Worm (Caenorhabditis elegans): ENCODE results near the gene gcy-7.
"Not testable (repeated sequence)": the region's sequence is repeated elsewhere in the genome, so short reads cannot be mapped to it uniquely, and the experiment has no call there.

The gcy-7 gene

ce11 chrV:8387056-8387455 lies at the start of gene gcy-7:
TSS of gene gcy-7 (plus strand) at chrV:8387356.
- TF ChIP-seq unc-62 (GFP tag; optimal IDR thresholded peaks at IDR 0.05 in 1 of 2) (peak in 1 of 2 experiments; percentile 58), unc-62 (tag; optimal IDR thresholded peaks at IDR 0.05) (no peak), lin-13 (GFP tag; optimal IDR thresholded peaks at IDR 0.05) (no peak)

DNA sequence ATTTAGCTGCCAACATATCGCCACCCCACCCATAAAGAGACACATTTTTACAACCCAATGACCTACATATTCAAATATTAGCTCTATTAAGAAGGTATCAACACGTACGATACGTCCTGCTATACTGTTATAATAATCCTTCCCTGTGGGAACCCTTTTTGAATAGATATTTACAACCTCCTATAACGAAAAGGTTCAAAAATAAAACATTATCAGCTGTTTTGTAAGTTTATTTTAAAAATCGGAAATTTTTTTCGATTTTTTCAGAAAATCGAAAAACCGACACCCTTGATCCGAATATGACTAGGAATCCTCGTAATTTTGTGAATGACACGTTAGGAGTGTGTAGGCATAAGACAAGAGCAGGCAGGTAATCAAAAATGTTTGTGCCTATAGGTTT lies 46.2 kb upstream of the gcy-7 start, which contains the start of gene C08D8.7:
C08D8.7 (plus strand) TSS at position 301 of the 400 bp plus-strand sequence.
- peak in 1 of 2 experiments; percentile 27 for TF ChIP-seq unc-62 (GFP tag; optimal IDR thresholded peaks at IDR 0.05 in 1 of 2)
- not testable (repeated sequence) for TF ChIP-seq unc-62 (tag; optimal IDR thresholded peaks at IDR 0.05)

ce11 chrV:8342416-8342815 lies 44.7 kb upstream of the gcy-7 start:
- TF ChIP-seq unc-62 (GFP tag; optimal IDR thresholded peaks at IDR 0.05 in 1 of 2) (peak in 1 of 2 experiments; percentile 16), unc-62 (tag; optimal IDR thresholded peaks at IDR 0.05) (no peak), Y5F2A.4 (GFP tag; optimal IDR thresholded peaks at IDR 0.05) (no peak)

- TF ChIP-seq unc-62 (GFP tag; optimal IDR thresholded peaks at IDR 0.05 in 1 of 2) (peak in 1 of 2 experiments; percentile 44), unc-62 (tag; optimal IDR thresholded peaks at IDR 0.05) (no peak), lir-3 (tag; optimal IDR thresholded peaks at IDR 0.05) (no peak), lsy-2 (tag; optimal IDR thresholded peaks at IDR 0.05) (no peak), ceh-20 (GFP tag; IDR thresholded peaks at IDR 0.05) (0 out of 2 replicates have a peak, but pooled peaks have one; percentile 19), ztf-7 (tag; optimal IDR thresholded peaks at IDR 0.05) (no peak), nhr-28 (tag; optimal IDR thresholded peaks at IDR 0.05) (peak; percentile 97)
Observed at ce11 chrV:8345436-8345835, 41.7 kb upstream of the gcy-7 start, which contains the start of gene C08D8.1. TSS of gene C08D8.1 (plus strand) at chrV:8345759.

- TF ChIP-seq ctbp-1 (GFP tag; IDR thresholded peaks at IDR 0.05): no peak
- TF ChIP-seq ZK546.5 (tag; optimal IDR thresholded peaks at IDR 0.05): no peak
- peak; percentile 76 for TF ChIP-seq T20F7.1 (GFP tag; optimal IDR thresholded peaks at IDR 0.05)
- TF ChIP-seq zfp-2 (tag; optimal IDR thresholded peaks at IDR 0.05): no peak
- peak; percentile 90 for TF ChIP-seq mes-2 (tag; optimal IDR thresholded peaks at IDR 0.05; ENCODE audit: poor library complexity, severe bottlenecking)
- peak; percentile 32 for TF ChIP-seq nhr-11 (tag; optimal IDR thresholded peaks at IDR 0.05)
- no peak for TF ChIP-seq skn-1 (tag; optimal IDR thresholded peaks at IDR 0.05)
- TF ChIP-seq vab-7 (GFP tag; IDR thresholded peaks at IDR 0.05): no peak; the same call in 1 of the 2 replicates
- no peak for TF ChIP-seq fos-1 (tag; optimal IDR thresholded peaks at IDR 0.05)
- peak; percentile 65 for TF ChIP-seq ztf-7 (tag; optimal IDR thresholded peaks at IDR 0.05)
- TF ChIP-seq hlh-30 (tag; optimal IDR thresholded peaks at IDR 0.05; ENCODE audit: insufficient read depth): peak; percentile 74
- TF ChIP-seq nhr-102 (tag; optimal IDR thresholded peaks at IDR 0.05): peak; percentile 91
- TF ChIP-seq F44E2.7 (GFP tag; IDR thresholded peaks at IDR 0.05): no peak
- TF ChIP-seq F10B5.3 (tag; optimal IDR thresholded peaks at IDR 0.05): peak; percentile 89
- TF ChIP-seq cey-2 (tag; optimal IDR thresholded peaks at IDR 0.05; ENCODE audit: borderline replicate concordance, insufficient read depth): no peak
- peak; percentile 44 for TF ChIP-seq dpl-1 (GFP tag; optimal IDR thresholded peaks at IDR 0.05)
- peak; percentile 79 for TF ChIP-seq spr-1 (tag; optimal IDR thresholded peaks at IDR 0.05)
- no peak for TF ChIP-seq egl-27 (tag; optimal IDR thresholded peaks at IDR 0.05)
- TF ChIP-seq dmd-6 (GFP tag; IDR thresholded peaks at IDR 0.05): peak; percentile 69; the same call in 1 of the 2 replicates
- TF ChIP-seq hif-1 (tag; optimal IDR thresholded peaks at IDR 0.05): peak; percentile 21 to 25
- TF ChIP-seq nhr-77 (tag; optimal IDR thresholded peaks at IDR 0.05): no peak
- 0 out of 2 replicates have a peak, but pooled peaks have one; percentile 15 for TF ChIP-seq dmd-9 (GFP tag; IDR thresholded peaks at IDR 0.05)
- no peak for TF ChIP-seq php-3 (GFP tag; IDR thresholded peaks at IDR 0.05)
- TF ChIP-seq pqm-1 (tag; optimal IDR thresholded peaks at IDR 0.05): peak; percentile 66
- no peak for TF ChIP-seq nhr-76 (tag; optimal IDR thresholded peaks at IDR 0.05)
- TF ChIP-seq zag-1 (tag; optimal IDR thresholded peaks at IDR 0.05): no peak
- TF ChIP-seq mep-1 (tag; optimal IDR thresholded peaks at IDR 0.05): peak; percentile 91
- TF ChIP-seq lin-29 (GFP tag; IDR thresholded peaks at IDR 0.05): no peak
- TF ChIP-seq hmg-1.1 (GFP tag; IDR thresholded peaks at IDR 0.05): peak; percentile 87
- TF ChIP-seq mxl-3 (GFP tag; optimal IDR thresholded peaks at IDR 0.05): peak; percentile 79
- 0 out of 2 replicates have a peak, but pooled peaks have one; percentile 7 for TF ChIP-seq daf-19 (GFP tag; conservative IDR thresholded peaks at IDR 0.05)
- peak; percentile 80 for TF ChIP-seq unc-130 (GFP tag; optimal IDR thresholded peaks at IDR 0.05)
- TF ChIP-seq tra-1 (GFP tag; IDR thresholded peaks at IDR 0.05): peak; percentile 49; the same call in 1 of the 2 replicates
- TF ChIP-seq snpc-4 (tag; optimal IDR thresholded peaks at IDR 0.05): peak; percentile 95
Observed at ce11 chrV:8348959-8349389, 38.2 kb upstream of the gcy-7 start.
